Fruit fly (Drosophila melanogaster) ovary, adult (tissue): ENCODE data around the gene Pif1B.

Experiments
- CG17801 ChIP-seq: fragments of 200-800 bp; optimal IDR thresholded peaks from 2 replicates; lab custom pipeline; 2019; ENCODE audit warnings: missing biosample characterization, mild to moderate bottlenecking, missing genetic modification characterization, moderate library complexity; ENCODE audit not compliant: partially characterized antibody

The Pif1B gene

DNA sequence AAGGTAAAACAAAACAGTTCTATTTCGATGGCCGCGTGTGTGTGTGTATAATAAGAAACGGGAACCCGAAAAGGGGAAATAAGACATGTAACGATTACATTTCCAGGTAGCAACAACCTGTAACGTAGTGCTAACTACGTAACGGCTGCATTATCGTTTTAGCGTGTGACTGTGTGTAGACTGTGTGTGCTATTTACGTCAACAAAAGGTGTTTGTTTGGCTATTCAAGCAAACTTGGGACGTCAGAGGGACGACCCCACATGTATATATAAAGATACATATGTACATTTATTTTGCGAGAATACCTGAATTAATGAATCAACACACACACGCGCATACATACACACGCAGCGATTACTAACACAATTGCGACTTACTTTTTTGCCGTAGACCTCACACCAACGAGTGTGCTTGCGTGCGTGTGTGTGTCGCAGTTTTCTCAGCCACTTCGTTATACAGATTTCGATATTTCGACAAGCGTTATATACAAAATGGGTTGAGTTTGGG, 18.6 kb upstream of the Pif1B start:
- TF ChIP-seq CG17801 (GFP tag; lab: Kevin White, UChicago) = no peak

DNA sequence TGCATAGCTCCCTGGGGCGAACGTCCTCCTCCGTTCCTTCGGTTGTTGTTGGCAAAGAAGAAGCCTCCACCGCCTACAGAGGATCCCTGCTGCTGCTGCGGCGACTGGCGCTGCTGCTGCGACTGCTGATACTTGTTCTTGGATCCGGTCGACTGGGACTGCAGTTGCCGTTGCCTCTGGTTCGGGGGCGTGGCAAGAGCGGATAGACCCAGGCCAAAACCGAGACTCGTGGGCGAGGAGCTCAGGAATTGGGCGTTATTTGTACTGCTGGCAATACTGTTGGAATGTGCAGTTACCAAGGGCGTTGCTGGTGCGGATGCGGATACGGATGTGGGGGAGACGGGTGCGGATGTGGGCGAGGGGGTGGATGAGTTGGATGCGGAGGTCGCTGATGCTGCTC, 17.3 kb upstream of the Pif1B start:
- no peak for TF ChIP-seq CG17801 (GFP tag; lab: Kevin White, UChicago)

DNA sequence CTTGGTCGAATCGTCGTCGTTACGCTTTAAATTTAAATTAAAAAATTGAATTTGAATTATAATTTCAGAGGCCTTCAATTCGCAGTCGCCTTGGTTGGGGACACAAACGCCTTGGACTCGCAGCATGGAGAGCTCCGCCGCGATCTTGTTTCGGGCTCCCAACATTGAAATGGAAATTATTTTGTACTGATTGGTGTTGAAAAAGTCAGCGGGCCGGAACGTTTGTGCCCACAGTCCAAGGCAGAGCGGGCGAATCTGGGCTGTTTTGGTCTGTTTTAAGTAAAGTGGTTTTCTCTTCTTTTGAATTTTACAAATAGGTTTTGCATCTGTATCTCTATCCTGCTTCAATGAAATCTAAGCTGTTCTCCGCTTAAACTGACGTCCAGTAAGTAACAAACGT, 14.1 kb upstream of the Pif1B start:
- no peak for TF ChIP-seq CG17801 (GFP tag; lab: Kevin White, UChicago)

DNA sequence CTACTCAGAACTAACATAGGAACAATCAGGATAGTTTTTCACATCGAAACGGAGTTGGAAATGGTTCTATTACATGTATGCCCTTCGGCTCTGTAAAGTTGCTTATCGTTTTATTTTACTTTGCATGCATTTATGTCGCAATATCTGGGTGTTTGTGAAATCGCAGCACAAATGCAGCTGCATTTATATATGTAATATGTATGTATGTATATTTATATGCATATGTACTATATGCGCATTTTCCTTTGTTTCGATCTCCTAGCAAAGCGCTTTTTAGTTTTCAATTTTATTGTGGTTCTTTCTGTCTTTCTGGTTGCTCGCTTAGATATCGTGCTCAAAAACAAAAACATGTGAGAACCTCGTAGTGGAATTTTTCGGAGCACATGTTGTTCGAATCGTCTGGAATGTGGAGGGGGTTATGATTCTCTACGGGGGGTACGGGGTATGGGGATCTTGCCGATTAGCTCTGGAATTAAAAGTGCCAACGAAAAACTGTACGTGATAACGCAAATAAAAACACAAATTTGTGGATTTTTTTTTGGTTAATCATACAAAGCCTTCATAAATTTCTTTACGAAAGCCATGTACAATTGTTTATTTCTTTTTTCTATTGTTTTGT, 13.2 kb upstream of the Pif1B start:
- TF ChIP-seq CG17801 (GFP tag; lab: Kevin White, UChicago) = no peak

DNA sequence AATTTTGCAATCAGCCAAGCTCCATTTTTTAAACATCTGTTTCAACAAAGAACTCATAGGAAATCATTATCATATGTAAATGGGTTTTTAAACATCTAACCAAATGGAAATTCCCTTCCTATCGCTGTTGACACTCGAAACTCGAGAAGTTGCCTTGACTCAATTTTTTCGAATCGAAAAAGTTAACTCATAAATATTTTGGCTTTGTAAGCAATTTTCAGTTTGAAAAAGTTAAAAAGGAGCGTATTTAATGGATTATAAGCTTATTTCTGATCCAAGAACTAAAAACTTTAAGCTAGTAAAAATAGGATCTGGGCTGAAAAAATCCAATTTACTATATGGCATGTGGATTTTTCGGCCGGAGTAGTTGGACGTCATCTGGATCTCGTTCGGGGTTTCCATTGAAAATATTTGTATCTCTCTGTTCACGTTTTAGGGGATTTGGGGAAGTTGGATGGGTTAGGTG, 12.2 kb upstream of the Pif1B start, which contains the start of gene CG9837:
Gene CG9837 (minus strand): TSS at position 416 of the 466 bp plus-strand sequence.
- no peak for TF ChIP-seq CG17801 (GFP tag; lab: Kevin White, UChicago)

DNA sequence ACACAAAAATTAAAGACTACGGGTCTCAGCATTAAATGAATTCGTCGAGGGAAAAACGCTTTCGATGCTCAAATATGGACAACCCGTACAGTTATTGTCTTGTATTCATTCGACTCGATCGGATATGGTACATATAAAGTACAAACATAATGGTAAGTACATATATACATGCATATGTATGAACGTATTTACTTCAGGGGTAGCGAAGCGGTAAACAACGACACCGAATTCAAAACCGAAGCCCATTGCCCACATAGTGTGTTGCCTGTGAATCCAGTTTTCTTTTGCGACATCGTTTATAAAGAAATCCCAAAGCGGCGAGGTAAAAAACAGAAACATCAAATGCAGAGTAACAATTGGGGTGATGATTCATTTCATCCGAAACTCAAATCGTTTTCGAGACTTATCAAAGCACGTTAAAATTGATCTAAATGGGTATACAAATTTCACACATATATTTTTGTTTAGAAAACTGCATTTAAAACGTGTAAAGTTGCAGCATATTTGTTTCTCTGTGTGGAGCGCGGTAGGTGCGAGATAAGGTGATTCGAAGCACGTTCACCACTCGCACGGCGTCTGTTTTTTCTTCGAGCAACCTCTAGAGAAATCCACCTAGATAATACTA, 11.5 kb upstream of the Pif1B start:
- TF ChIP-seq CG17801 (GFP tag; lab: Kevin White, UChicago) = no peak

DNA sequence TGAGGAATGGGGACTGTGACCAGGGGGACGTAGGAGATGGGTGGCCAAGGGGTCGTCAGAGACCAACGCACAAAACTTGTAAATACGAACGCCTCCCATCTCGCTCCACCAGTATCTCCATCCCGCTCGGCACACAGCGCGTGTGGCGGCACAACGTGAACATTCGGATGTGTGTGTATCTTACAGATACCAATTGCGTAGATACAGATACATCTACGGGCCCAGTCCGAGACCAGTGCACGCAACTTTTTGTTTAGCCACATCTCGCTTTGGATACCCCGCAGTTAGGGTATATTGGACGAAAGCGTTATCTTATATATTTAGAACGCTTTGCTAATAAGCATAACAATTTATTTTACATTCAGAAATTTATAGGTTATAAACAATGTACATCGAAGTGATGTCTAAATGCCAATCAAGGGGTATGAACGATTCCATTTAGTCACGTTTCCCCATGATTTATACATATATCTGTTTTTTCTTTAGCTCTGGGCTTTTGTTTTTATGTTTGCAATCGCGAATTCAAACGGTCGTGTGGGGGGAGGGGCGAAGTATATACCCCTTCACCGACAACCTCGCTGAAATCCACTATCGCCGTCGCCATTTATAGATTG, 10.5 kb upstream of the Pif1B start:
- TF ChIP-seq CG17801 (GFP tag; lab: Kevin White, UChicago) = peak; percentile 73

DNA sequence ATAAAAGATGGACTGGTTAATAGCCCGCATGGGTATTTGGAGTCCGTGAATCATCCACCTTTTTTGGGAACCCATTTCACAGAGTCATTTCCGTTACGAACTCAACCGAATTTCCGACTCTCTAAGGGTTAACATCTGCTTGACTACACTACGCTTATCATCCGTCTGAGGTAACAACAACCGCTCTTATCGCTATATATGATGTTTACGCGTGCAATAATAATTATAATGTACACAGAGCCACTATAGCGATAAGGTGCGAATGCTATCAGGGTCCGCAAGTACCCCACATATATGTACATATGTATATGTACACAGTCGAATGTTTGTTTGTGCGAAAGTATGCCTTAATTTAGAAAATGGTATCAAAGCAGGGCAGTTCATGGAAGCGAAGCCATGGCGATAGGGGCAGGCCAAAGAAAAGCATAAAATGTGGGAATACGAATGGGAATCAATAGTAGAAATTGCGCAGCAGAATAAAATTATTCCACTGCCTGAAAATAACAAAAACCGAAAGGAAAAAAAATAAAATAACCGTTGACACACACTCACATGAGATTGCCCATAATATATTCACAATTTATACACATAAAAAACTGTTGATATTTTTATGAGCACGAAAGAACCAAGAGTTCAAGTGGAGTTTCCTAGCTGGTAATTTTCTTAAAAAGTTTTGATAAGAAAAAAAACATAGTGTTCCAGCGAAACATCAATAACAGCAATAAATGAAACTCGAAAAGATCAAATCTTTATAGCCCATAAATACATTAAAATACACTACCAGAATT, 9.6 kb upstream of the Pif1B start:
- TF ChIP-seq CG17801 (GFP tag; lab: Kevin White, UChicago) = peak; percentile 72

DNA sequence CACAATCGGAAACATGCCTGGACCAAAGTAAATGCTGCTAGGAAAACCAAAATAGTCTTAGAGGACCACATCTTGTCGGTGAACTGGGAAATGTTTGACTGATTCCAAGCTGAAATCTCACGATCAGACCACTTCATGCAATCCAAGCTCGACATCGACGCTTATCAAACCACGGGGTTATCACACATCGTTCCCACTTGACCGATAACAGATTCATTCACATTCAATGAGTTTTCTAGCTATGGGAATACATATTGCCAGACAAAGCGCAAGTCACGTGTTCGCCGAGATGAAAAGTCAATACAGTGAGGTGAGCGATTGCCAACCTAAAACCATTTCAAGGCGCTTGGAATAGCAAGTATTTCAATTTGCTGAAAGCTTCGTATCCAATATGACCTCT, 8.7 kb upstream of the Pif1B start:
- TF ChIP-seq CG17801 (GFP tag; lab: Kevin White, UChicago) = no peak

DNA sequence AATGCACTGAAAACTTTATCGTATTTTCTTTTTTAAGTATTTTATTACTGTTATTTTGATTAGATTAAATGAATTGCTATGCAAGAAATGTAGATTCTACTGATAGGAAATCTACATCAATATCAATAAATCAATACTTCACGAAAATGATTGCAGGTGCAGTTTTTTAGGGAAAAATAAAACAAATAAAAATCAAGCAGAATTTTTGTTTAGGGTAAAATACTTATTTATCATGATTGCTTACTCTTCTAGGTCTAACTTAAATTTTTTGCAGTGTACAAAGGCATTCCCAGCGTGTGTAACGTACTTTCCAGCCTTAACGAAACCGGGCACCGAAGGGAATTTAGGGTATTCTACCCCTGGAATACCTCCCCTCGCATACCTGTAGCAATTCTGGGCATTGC, 7.5 kb upstream of the Pif1B start:
- no peak for TF ChIP-seq CG17801 (GFP tag; lab: Kevin White, UChicago)

DNA sequence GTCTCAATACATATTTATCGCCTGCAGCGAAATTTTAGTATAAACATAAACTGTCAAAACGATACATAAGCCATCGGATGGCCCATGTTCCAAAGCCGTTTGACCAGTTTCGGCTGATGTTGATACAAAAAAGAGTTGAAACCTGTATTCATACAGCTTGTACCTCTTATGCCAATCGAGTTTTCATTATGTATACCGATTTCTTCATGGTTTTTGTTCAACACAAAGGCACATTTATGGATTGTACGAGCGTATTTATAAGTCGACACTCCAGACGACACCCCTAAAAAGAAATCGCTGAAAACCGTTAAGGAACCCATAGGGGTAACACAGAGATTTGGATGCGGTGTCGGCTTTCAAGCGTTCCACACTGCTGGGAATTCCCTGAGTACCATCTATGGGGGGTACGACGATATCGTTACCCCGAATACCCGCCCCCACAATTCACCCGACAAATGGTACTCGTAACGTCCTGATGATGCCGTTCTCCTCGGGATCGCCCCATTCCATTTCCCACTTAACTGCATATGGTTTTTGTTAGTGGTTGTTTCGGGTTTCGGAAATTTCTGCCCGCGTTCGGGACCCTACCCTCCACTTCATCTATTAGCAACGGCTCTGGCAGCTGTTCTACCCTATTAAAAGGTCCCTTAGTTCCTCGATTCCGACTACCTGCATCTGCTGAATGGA, 7.0 kb upstream of the Pif1B start:
- TF ChIP-seq CG17801 (GFP tag; lab: Kevin White, UChicago) = no peak

DNA sequence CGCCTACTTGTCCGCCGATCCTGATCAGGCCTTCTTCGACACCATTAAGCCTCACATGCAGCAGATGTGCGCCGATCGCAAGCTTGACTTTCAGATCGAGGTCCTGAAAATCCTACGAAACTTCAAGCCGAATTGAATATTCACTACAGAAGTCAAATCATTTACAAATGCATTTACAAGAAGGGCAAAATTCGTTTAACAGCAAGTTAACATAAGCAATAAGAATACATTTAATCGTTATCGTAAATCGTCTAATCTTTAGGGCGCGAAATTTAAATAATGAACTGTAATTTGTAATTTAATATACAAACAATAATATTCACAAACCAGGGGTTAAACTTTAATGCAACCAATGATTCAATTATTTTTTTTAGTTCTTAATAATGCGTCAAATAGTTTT, 6.1 kb upstream of the Pif1B start:
- no peak for TF ChIP-seq CG17801 (GFP tag; lab: Kevin White, UChicago)

DNA sequence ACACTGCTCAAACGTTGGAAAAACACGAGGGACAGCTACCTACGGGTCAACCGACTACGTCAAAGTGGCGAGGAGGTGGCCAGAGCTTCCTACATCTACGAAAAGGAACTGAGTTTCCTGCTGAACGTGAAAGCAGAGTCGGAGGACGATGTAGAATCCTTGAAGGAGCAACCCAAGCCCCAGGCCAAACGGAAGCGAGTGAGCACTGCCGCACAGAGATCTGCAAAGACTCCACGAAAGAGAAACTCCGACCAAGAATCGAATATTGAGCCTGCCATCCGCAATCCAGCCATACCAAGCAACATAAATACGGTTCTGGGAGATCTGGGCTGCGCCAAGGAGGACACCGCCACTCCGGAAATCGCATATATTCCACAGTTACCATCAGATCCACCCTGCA, 5.7 kb upstream of the Pif1B start:
- no peak for TF ChIP-seq CG17801 (GFP tag; lab: Kevin White, UChicago)

DNA sequence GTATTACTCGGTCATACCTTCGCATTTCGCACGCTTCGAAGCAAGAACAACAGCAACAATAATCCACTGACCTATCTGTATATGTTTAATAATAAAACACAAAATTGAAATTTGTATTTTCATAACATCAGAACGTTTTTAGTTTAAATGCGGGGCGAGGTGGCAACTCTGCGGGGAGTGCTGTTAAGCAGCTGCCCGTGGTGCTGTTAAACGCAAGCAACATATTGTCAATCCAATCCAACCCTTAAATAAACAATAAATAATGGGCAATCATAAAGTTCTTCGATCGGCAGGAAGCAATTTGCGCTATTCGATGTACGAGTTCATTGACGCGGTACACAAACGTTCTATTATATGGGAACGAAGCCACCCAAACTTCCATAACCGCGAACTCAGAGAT, 5.1 kb upstream of the Pif1B start, which contains the start of gene hng2:
Gene hng2 (plus strand): TSS at position 219 of the 400 bp plus-strand sequence.
- no peak for TF ChIP-seq CG17801 (GFP tag; lab: Kevin White, UChicago)
